7 worm cellular contexts compared by ENCODE assay signal in genomic region chrIII:12971828-12972379, ce11.
A peak's percentile ranks its signal among the peaks of the same experiment; 100 is the strongest.
TF ChIP-seq lines count a peak whose summit lies in the region.

No protein-coding gene starts in this region.

TF ChIP-seq in whole organism, L1 larva, 84 proteins besides CTCF, POLR2A, EP300 and RAD21 (continues in another document):
- TF ChIP-seq nhr-84 (tag; optimal IDR thresholded peaks at IDR 0.05; lab: Kevin White, UChicago): no peak
- TF ChIP-seq hpl-2 (GFP tag; optimal IDR thresholded peaks at IDR 0.05; lab: Kevin White, UChicago): no peak
- TF ChIP-seq lin-39 (tag; optimal IDR thresholded peaks at IDR 0.05; lab: Kevin White, UChicago): no peak
- TF ChIP-seq dpl-1 (GFP tag; optimal IDR thresholded peaks at IDR 0.05; lab: Kevin White, UChicago): peak; percentile 27 to 57 (median 54)
- peak; percentile 69 for TF ChIP-seq nhr-85 (tag; lab: Kevin White, UChicago)
- TF ChIP-seq snpc-4 (tag; optimal IDR thresholded peaks at IDR 0.05; lab: Kevin White, UChicago): no peak
- no peak for TF ChIP-seq ceh-88 (GFP tag; IDR thresholded peaks at IDR 0.05; lab: Robert Waterston, UW)
- no peak for TF ChIP-seq C34B4.2 (tag; optimal IDR thresholded peaks at IDR 0.05; lab: Kevin White, UChicago)
- TF ChIP-seq pax-3 (tag; optimal IDR thresholded peaks at IDR 0.05; lab: Kevin White, UChicago): no peak
- no peak for TF ChIP-seq lin-14 (GFP tag; optimal IDR thresholded peaks at IDR 0.05; lab: Kevin White, UChicago)
- no peak for TF ChIP-seq efl-3 (GFP tag; optimal IDR thresholded peaks at IDR 0.05; lab: Kevin White, UChicago)
- no peak for TF ChIP-seq mdl-1 (tag; optimal IDR thresholded peaks at IDR 0.05; lab: Kevin White, UChicago)
- no peak for TF ChIP-seq ets-5 (GFP tag; IDR thresholded peaks at IDR 0.05; lab: Robert Waterston, UW)
- TF ChIP-seq sptf-1 (tag; optimal IDR thresholded peaks at IDR 0.05; lab: Kevin White, UChicago): no peak

TF ChIP-seq in whole organism, L2 larva, 48 proteins besides CTCF, POLR2A, EP300 and RAD21 (continues in another document):
- TF ChIP-seq nhr-21 (tag; optimal IDR thresholded peaks at IDR 0.05; lab: Kevin White, UChicago): no peak
- no peak for TF ChIP-seq blmp-1 (tag; optimal IDR thresholded peaks at IDR 0.05; lab: Kevin White, UChicago; ENCODE audit: insufficient read depth)
- TF ChIP-seq mbf-1 (tag; optimal IDR thresholded peaks at IDR 0.05; lab: Kevin White, UChicago): no peak
- TF ChIP-seq egl-27 (tag; optimal IDR thresholded peaks at IDR 0.05; lab: Kevin White, UChicago): no peak
- no peak for TF ChIP-seq alr-1 (tag; optimal IDR thresholded peaks at IDR 0.05; lab: Kevin White, UChicago)
- TF ChIP-seq snpc-4 (tag; optimal IDR thresholded peaks at IDR 0.05; lab: Kevin White, UChicago): no peak
- TF ChIP-seq nhr-77 (tag; optimal IDR thresholded peaks at IDR 0.05; lab: Kevin White, UChicago): no peak
- TF ChIP-seq peb-1 (tag; optimal IDR thresholded peaks at IDR 0.05; lab: Kevin White, UChicago): no peak
- TF ChIP-seq aly-2 (tag; optimal IDR thresholded peaks at IDR 0.05; lab: Kevin White, UChicago): no peak
- TF ChIP-seq fos-1 (tag; optimal IDR thresholded peaks at IDR 0.05; lab: Kevin White, UChicago): peak; percentile 38
- no peak for TF ChIP-seq nhr-6 (tag; optimal IDR thresholded peaks at IDR 0.05; lab: Kevin White, UChicago)
- no peak for TF ChIP-seq ztf-4 (tag; optimal IDR thresholded peaks at IDR 0.05; lab: Kevin White, UChicago)
- no peak for TF ChIP-seq nhr-237 (tag; optimal IDR thresholded peaks at IDR 0.05; lab: Kevin White, UChicago)
- TF ChIP-seq C34F6.9 (tag; optimal IDR thresholded peaks at IDR 0.05; lab: Kevin White, UChicago): peak; percentile 53

TF ChIP-seq in whole organism, L3 larva, 47 proteins besides CTCF, POLR2A, EP300 and RAD21:
- no peak for TF ChIP-seq tbx-2 (tag; optimal IDR thresholded peaks at IDR 0.05; lab: Kevin White, UChicago)
- TF ChIP-seq pha-4 (tag; optimal IDR thresholded peaks at IDR 0.05; lab: Kevin White, UChicago): peak; percentile 57
- peak; percentile 53 for TF ChIP-seq hmg-11 (tag; optimal IDR thresholded peaks at IDR 0.05; lab: Kevin White, UChicago)
- no peak for TF ChIP-seq ztf-4 (tag; optimal IDR thresholded peaks at IDR 0.05; lab: Kevin White, UChicago)
- no peak for TF ChIP-seq egl-27 (tag; optimal IDR thresholded peaks at IDR 0.05; lab: Kevin White, UChicago)
- TF ChIP-seq nhr-67 (tag; optimal IDR thresholded peaks at IDR 0.05; lab: Kevin White, UChicago): no peak
- TF ChIP-seq pqm-1 (tag; optimal IDR thresholded peaks at IDR 0.05; lab: Kevin White, UChicago): peak; percentile 19
- TF ChIP-seq ceh-16 (tag; optimal IDR thresholded peaks at IDR 0.05; lab: Kevin White, UChicago): no peak
- TF ChIP-seq nfya-1 (tag; optimal IDR thresholded peaks at IDR 0.05; lab: Kevin White, UChicago; ENCODE audit: insufficient read depth): peak; percentile 47
- TF ChIP-seq ceh-28 (tag; optimal IDR thresholded peaks at IDR 0.05; lab: Kevin White, UChicago): peak; percentile 63
- TF ChIP-seq lin-15B (tag; optimal IDR thresholded peaks at IDR 0.05; lab: Kevin White, UChicago): peak; percentile 39
- TF ChIP-seq elt-2 (tag; optimal IDR thresholded peaks at IDR 0.05; lab: Kevin White, UChicago): peak; percentile 39

TF ChIP-seq in whole organism, L4 larva, 104 proteins besides CTCF, POLR2A, EP300 and RAD21 (continues in another document):
- peak; percentile 35 for TF ChIP-seq mes-2 (tag; optimal IDR thresholded peaks at IDR 0.05; lab: Kevin White, UChicago; ENCODE audit: poor library complexity, severe bottlenecking)
- peak; percentile 61 for TF ChIP-seq hlh-30 (tag; optimal IDR thresholded peaks at IDR 0.05; lab: Kevin White, UChicago; ENCODE audit: insufficient read depth)
- TF ChIP-seq daf-16 (GFP tag; optimal IDR thresholded peaks at IDR 0.05; lab: Kevin White, UChicago): no peak
- TF ChIP-seq daf-16 (tag; optimal IDR thresholded peaks at IDR 0.05; lab: Kevin White, UChicago): peak; percentile 43
- no peak for TF ChIP-seq nhr-48 (tag; optimal IDR thresholded peaks at IDR 0.05; lab: Kevin White, UChicago)
- TF ChIP-seq nhr-77 (tag; optimal IDR thresholded peaks at IDR 0.05; lab: Kevin White, UChicago): peak; percentile 20
- peak; percentile 39 for TF ChIP-seq hlh-11 (tag; optimal IDR thresholded peaks at IDR 0.05; lab: Kevin White, UChicago)
- TF ChIP-seq dpl-1 (GFP tag; optimal IDR thresholded peaks at IDR 0.05; lab: Kevin White, UChicago): peak; percentile 43
- peak in 1 of 2 experiments; percentile 82 for TF ChIP-seq lsy-2 (tag; optimal IDR thresholded peaks at IDR 0.05; lab: Kevin White, UChicago)
- TF ChIP-seq F37D6.2 (tag; optimal IDR thresholded peaks at IDR 0.05; lab: Kevin White, UChicago): no peak
- no peak for TF ChIP-seq nhr-10 (tag; optimal IDR thresholded peaks at IDR 0.05; lab: Kevin White, UChicago)
- TF ChIP-seq ztf-7 (tag; optimal IDR thresholded peaks at IDR 0.05; lab: Kevin White, UChicago): no peak
- TF ChIP-seq fkh-10 (GFP tag; optimal IDR thresholded peaks at IDR 0.05; lab: Kevin White, UChicago): no peak
- peak; percentile 32 for TF ChIP-seq nhr-28 (tag; optimal IDR thresholded peaks at IDR 0.05; lab: Kevin White, UChicago)

TF ChIP-seq in whole organism, late embryonic, 69 proteins besides CTCF, POLR2A, EP300 and RAD21:
- TF ChIP-seq sox-4 (tag; optimal IDR thresholded peaks at IDR 0.05; lab: Kevin White, UChicago) (no peak), hlh-8 (tag; optimal IDR thresholded peaks at IDR 0.05; lab: Kevin White, UChicago) (no peak), unc-55 (GFP tag; optimal IDR thresholded peaks at IDR 0.05; lab: Kevin White, UChicago) (peak; percentile 87), unc-42 (tag; optimal IDR thresholded peaks at IDR 0.05; lab: Kevin White, UChicago) (no peak), tbx-2 (tag; optimal IDR thresholded peaks at IDR 0.05; lab: Kevin White, UChicago) (no peak), elt-4 (tag; optimal IDR thresholded peaks at IDR 0.05; lab: Kevin White, UChicago) (no peak), nfya-1 (tag; optimal IDR thresholded peaks at IDR 0.05; lab: Kevin White, UChicago) (peak; percentile 31)

TF ChIP-seq in whole organism, mixed stage, embryonic, 35 proteins besides CTCF, POLR2A, EP300 and RAD21:
- TF ChIP-seq hlh-1 (tag; optimal IDR thresholded peaks at IDR 0.05; lab: Kevin White, UChicago): peak; percentile 17
- TF ChIP-seq unc-62 (GFP tag; optimal IDR thresholded peaks at IDR 0.05; lab: Kevin White, UChicago): peak; percentile 84
- no peak for TF ChIP-seq ces-1 (GFP tag; optimal IDR thresholded peaks at IDR 0.05; lab: Kevin White, UChicago)
- TF ChIP-seq lsy-2 (tag; optimal IDR thresholded peaks at IDR 0.05; lab: Kevin White, UChicago): peak; percentile 40

TF ChIP-seq in whole organism, young adult, 124 proteins besides CTCF, POLR2A, EP300 and RAD21:
- TF ChIP-seq lsl-1 (GFP tag; optimal IDR thresholded peaks at IDR 0.05; lab: Kevin White, UChicago) (peak; percentile 66), attf-5 (GFP tag; optimal IDR thresholded peaks at IDR 0.05; lab: Kevin White, UChicago) (no peak), madf-8 (GFP tag; conservative IDR thresholded peaks at IDR 0.05; lab: Robert Waterston, UW) (peak; percentile 44), madf-6 (GFP tag; IDR thresholded peaks at IDR 0.05; lab: Robert Waterston, UW) (peak; percentile 47), let-607 (tag; optimal IDR thresholded peaks at IDR 0.05; lab: Kevin White, UChicago) (peak in 1 of 2 experiments; percentile 15)
TF ChIP-seq in whole organism, young adult: peak in this region for 4.
